Worm (Caenorhabditis elegans) whole organism, L4/young adult: ENCODE results near the gene ugt-8.

Source experiments
- W03F9.2 ChIP-seq: fragments of 150-350 bp; optimal IDR thresholded peaks from 2 replicates; lab custom pipeline; 2014; ENCODE audit warnings: missing biosample characterization, missing genetic modification characterization
- him-1 ChIP-seq: sonication (generic microtip); optimal IDR thresholded peaks from 2 replicates; lab custom pipeline; 2016; ENCODE audit warnings: missing genotype, missing genetic modification reagents, missing genetic modification characterization, missing compliant biosample characterization

DNA sequence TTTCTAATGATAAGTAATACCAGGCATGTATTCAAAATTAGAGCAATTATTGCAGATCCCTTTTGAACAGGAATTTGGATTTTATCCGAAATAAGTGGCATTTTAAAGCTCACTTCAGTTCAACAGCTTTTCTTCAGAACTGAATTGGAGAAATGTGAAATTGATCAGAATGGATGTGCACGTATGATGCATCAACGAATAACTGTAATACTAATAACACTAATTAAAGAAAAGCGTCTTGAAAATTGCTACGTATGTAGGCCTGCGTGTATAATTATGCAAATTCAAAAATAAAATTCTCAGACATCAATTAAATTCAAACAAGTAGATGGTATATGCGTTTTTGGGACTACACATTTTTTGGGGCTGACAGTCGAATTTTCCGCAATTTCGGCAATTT is 26.1 kb downstream of the ugt-8 start, which contains the start of gene str-205:
- TF ChIP-seq him-1 (no peak), W03F9.2 (tag; lab: Kevin White, UChicago) (no peak)
